Worm (Caenorhabditis elegans) whole organism, mixed stage, embryonic: Measurements from ENCODE around the gene C54F6.18.

Experiments used
- M03D4.4 ChIP-seq: sonication (generic microtip); optimal IDR thresholded peaks from 2 replicates; lab custom pipeline; 2017; ENCODE audit warnings: mild to moderate bottlenecking, missing genetic modification characterization, missing compliant biosample characterization
- bed-3 ChIP-seq: fragments of 200-800 bp; sonication (Bioruptor generic); optimal IDR thresholded peaks from 3 replicates; lab custom pipeline; 2018; ENCODE audit warnings: mild to moderate bottlenecking, missing genetic modification characterization, moderate library complexity, missing compliant biosample characterization
- blmp-1 ChIP-seq: fragments of 150-350 bp; optimal IDR thresholded peaks from 2 replicates; lab custom pipeline; 2014; ENCODE audit warnings: missing biosample characterization, missing genetic modification characterization
- ceh-39 ChIP-seq: fragments of 150-350 bp; optimal IDR thresholded peaks from 2 replicates; lab custom pipeline; 2014; ENCODE audit warnings: missing biosample characterization, missing genetic modification characterization
- ceh-83 ChIP-seq: fragments of 200-800 bp; sonication (Bioruptor generic); optimal IDR thresholded peaks from 2 replicates; lab custom pipeline; 2018; ENCODE audit warnings: mild to moderate bottlenecking, missing genetic modification characterization, missing compliant biosample characterization
- ces-1 ChIP-seq: fragments of 150-350 bp; optimal IDR thresholded peaks from 2 replicates; lab custom pipeline; 2014; ENCODE audit warnings: missing biosample characterization, missing genetic modification reagents, missing genetic modification characterization
- cnd-1 ChIP-seq: fragments of 200-800 bp; sonication (Bioruptor generic); optimal IDR thresholded peaks from 2 replicates; lab custom pipeline; 2018; ENCODE audit warnings: mild to moderate bottlenecking, missing genetic modification characterization, missing compliant biosample characterization
- elt-1 ChIP-seq: sonication (generic microtip); optimal IDR thresholded peaks from 2 replicates; lab custom pipeline; 2017; ENCODE audit warnings: missing genetic modification characterization, mild to moderate bottlenecking, missing compliant biosample characterization, antibody characterized with exemption, moderate library complexity, borderline replicate concordance; ENCODE audit not compliant: insufficient read depth
- flh-1 ChIP-seq: fragments of 200-800 bp; sonication (Bioruptor generic); optimal IDR thresholded peaks from 2 replicates; lab custom pipeline; 2018; ENCODE audit warnings: mild to moderate bottlenecking, missing genetic modification characterization, moderate library complexity, missing compliant biosample characterization
- ham-2 ChIP-seq: fragments of 200-800 bp; sonication (Bioruptor generic); optimal IDR thresholded peaks from 2 replicates; lab custom pipeline; 2018; ENCODE audit warnings: mild to moderate bottlenecking, missing genetic modification characterization, missing compliant biosample characterization
- hlh-1 ChIP-seq: fragments of 150-350 bp; optimal IDR thresholded peaks from 2 replicates; lab custom pipeline; 2014; ENCODE audit warnings: missing biosample characterization, missing genetic modification reagents, missing genetic modification characterization
- lin-32 ChIP-seq: fragments of 200-800 bp; sonication (Bioruptor generic); optimal IDR thresholded peaks from 2 replicates; lab custom pipeline; 2018; ENCODE audit warnings: mild to moderate bottlenecking, missing genetic modification characterization, missing compliant biosample characterization
- lsy-2 ChIP-seq: fragments of 150-350 bp; optimal IDR thresholded peaks from 2 replicates; lab custom pipeline; 2014; ENCODE audit warnings: missing biosample characterization, missing genetic modification characterization
- mab-5 ChIP-seq: fragments of 150-350 bp; optimal IDR thresholded peaks from 2 replicates; lab custom pipeline; 2014; ENCODE audit warnings: missing biosample characterization, missing genetic modification characterization
- mep-1 ChIP-seq: fragments of 150-350 bp; optimal IDR thresholded peaks from 2 replicates; lab custom pipeline; 2017; ENCODE audit warnings: missing biosample characterization, missing genetic modification reagents, missing genetic modification characterization, inconsistent platforms
- nhr-12 ChIP-seq: fragments of 150-350 bp; optimal IDR thresholded peaks from 2 replicates; lab custom pipeline; 2014; ENCODE audit warnings: missing biosample characterization, missing genetic modification characterization
- nhr-2 ChIP-seq: fragments of 150-350 bp; optimal IDR thresholded peaks from 2 replicates; lab custom pipeline; 2014; ENCODE audit warnings: missing biosample characterization, missing genetic modification characterization
- nhr-237 ChIP-seq: fragments of 150-350 bp; optimal IDR thresholded peaks from 2 replicates; lab custom pipeline; 2014; ENCODE audit warnings: missing biosample characterization, missing genetic modification characterization
- nhr-76 ChIP-seq: sonication (generic microtip); optimal IDR thresholded peaks from 2 replicates; lab custom pipeline; 2017; ENCODE audit warnings: missing biosample characterization, missing genetic modification characterization
- pha-4 ChIP-seq: fragments of 150-350 bp; optimal IDR thresholded peaks from 2 replicates; lab custom pipeline; 2018; ENCODE audit warnings: missing biosample characterization, missing genetic modification reagents, missing genetic modification characterization
- snpc-4 ChIP-seq: fragments of 150-350 bp; optimal IDR thresholded peaks from 2 replicates; lab custom pipeline; 2014; ENCODE audit warnings: missing biosample characterization, missing genetic modification characterization
- tbx-8 ChIP-seq: fragments of 200-800 bp; sonication (Bioruptor generic); optimal IDR thresholded peaks from 2 replicates; lab custom pipeline; 2018; ENCODE audit warnings: mild to moderate bottlenecking, missing genetic modification characterization, moderate library complexity, missing compliant biosample characterization
- unc-120 ChIP-seq: sonication (generic microtip); optimal IDR thresholded peaks from 2 replicates; lab custom pipeline; 2017; ENCODE audit warnings: missing genetic modification characterization, missing compliant biosample characterization; ENCODE audit not compliant: poor library complexity, severe bottlenecking
- unc-39 ChIP-seq: fragments of 150-350 bp; optimal IDR thresholded peaks from 2 replicates; lab custom pipeline; 2014; ENCODE audit warnings: missing biosample characterization, missing genetic modification characterization
- unc-62 ChIP-seq: fragments of 150-350 bp; optimal IDR thresholded peaks from 2 replicates; lab custom pipeline; 2014; ENCODE audit warnings: missing biosample characterization, missing genetic modification reagents, missing genetic modification characterization
- zip-8 ChIP-seq: fragments of 150-350 bp; optimal IDR thresholded peaks from 2 replicates; lab custom pipeline; 2014; ENCODE audit warnings: missing biosample characterization, missing genetic modification characterization
- ztf-11 ChIP-seq: fragments of 150-350 bp; optimal IDR thresholded peaks from 2 replicates; lab custom pipeline; 2014; ENCODE audit warnings: missing biosample characterization, missing genetic modification characterization

The C54F6.18 gene

DNA sequence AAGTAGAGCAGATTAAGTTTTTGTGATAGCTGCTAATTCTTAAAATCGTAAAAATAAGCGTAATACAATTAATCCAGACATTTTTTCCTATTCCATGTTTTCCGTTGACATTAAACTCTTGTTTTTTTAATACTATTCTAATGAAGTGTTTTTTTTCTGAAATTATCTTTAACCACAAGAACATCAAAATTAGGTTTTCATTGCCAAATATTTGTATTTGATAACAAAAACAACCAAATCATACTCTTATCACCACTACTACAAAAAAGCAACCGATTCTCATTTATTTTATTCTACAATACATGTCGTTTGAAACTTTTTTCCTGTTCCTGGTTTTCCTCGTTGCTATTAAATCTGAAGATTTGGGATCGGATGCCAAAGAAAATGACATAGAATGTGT, 1.4 kb downstream of the C54F6.18 start, which contains the start of gene C54F6.17:
Gene C54F6.17 (plus strand): TSS at position 301 of the 400 bp plus-strand sequence.
- no peak for TF ChIP-seq mep-1 (tag; lab: Kevin White, UChicago)
- no peak for TF ChIP-seq ham-2 (GFP tag; lab: Kevin White, UChicago)
- no peak for TF ChIP-seq ztf-11 (tag; lab: Kevin White, UChicago)
- no peak for TF ChIP-seq snpc-4 (tag; lab: Kevin White, UChicago)
- no peak for TF ChIP-seq lin-32
- TF ChIP-seq cnd-1: no peak

DNA sequence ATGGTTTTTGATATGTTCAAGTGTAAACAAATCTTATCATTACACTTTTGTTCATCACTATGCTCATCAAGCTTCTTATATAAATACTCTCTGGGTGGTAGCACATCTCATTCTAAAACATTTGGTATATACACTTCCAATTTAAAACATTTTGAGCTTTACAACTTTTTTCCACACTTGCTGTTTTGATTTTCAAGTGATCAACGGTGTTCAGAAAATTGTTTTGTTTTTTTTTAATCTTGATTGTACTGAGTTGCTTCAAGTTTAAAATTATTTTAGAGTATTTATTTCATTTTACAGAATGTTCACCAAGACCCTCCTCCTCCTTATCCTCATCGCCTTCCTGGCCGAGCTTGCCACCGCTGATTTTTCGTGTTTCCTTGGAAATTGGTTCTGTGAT, 3.0 kb downstream of the C54F6.18 start, which contains the start of gene C54F6.5:
Gene C54F6.5 (plus strand): TSS at position 301 of the 400 bp plus-strand sequence.
- no peak for TF ChIP-seq lin-32
- no peak for TF ChIP-seq lsy-2 (tag; lab: Kevin White, UChicago)
- no peak for TF ChIP-seq bed-3 (GFP tag; lab: Kevin White, UChicago)
- no peak for TF ChIP-seq unc-39 (tag; lab: Kevin White, UChicago)
- no peak for TF ChIP-seq nhr-2
- no peak for TF ChIP-seq ztf-11 (tag; lab: Kevin White, UChicago)
- no peak for TF ChIP-seq cnd-1
- no peak for TF ChIP-seq nhr-76 (tag; lab: Kevin White, UChicago)
- no peak for TF ChIP-seq M03D4.4 (tag; lab: Kevin White, UChicago)
- no peak for TF ChIP-seq hlh-1 (tag; lab: Kevin White, UChicago)
- no peak for TF ChIP-seq nhr-237 (tag; lab: Kevin White, UChicago)
- TF ChIP-seq flh-1 (GFP tag; lab: Kevin White, UChicago): no peak

DNA sequence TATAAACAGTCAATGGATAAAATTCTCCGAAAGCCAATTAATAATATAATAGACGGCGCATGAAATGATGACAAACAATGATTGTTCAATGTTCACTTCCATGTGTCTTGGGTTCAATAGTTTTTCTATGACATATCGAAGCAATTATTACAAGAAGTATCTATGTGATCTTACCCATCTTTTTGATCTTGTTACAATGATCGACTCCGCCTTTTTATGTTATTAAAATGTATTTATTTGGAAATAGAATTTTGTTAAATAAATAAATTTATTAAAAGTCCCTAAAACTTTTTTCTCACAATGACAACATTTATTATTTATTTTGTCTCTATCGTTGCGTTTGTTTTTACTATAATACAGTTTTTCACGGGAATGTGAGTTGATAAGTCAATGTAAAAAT, 4.0 kb downstream of the C54F6.18 start, which contains the start of gene swt-2:
Gene swt-2 (plus strand): TSS at position 301 of the 400 bp plus-strand sequence.
- TF ChIP-seq hlh-1 (tag; lab: Kevin White, UChicago) (no peak), ces-1 (no peak), nhr-237 (tag; lab: Kevin White, UChicago) (no peak), nhr-12 (no peak), unc-62 (no peak), blmp-1 (tag; lab: Kevin White, UChicago) (no peak), tbx-8 (GFP tag; lab: Kevin White, UChicago) (no peak), mab-5 (tag; lab: Kevin White, UChicago) (no peak), flh-1 (GFP tag; lab: Kevin White, UChicago) (no peak)

DNA sequence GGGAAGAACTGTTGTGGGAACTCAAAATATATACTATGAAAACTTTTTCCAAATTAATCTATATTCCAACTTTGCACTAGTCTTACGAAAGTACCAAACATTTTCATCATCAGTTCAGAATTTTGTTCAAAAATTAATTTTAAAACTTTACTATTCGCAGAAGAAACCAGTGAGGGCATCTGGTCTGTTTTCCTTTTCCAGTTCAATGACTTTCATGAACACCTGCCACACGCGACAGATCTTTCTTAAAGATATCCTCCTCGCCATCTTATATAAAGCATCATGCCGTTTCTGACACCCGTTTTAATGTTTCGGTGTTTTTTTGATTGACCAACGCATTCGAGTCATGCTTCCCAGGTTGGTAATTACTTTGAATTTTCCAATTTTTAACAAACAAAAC, 7.2 kb downstream of the C54F6.18 start, which contains the start of gene C54F6.3:
Gene C54F6.3 (plus strand): TSS at position 301 of the 400 bp plus-strand sequence.
- TF ChIP-seq tbx-8 (GFP tag; lab: Kevin White, UChicago): no peak
- TF ChIP-seq bed-3 (GFP tag; lab: Kevin White, UChicago): no peak
- no peak for TF ChIP-seq mab-5 (tag; lab: Kevin White, UChicago)
- no peak for TF ChIP-seq pha-4
- no peak for TF ChIP-seq nhr-237 (tag; lab: Kevin White, UChicago)
- no peak for TF ChIP-seq ceh-83 (GFP tag; lab: Kevin White, UChicago)
- no peak for TF ChIP-seq ceh-39 (tag; lab: Kevin White, UChicago)
- TF ChIP-seq elt-1 (tag; lab: Kevin White, UChicago): no peak
- TF ChIP-seq zip-8 (tag; lab: Kevin White, UChicago): no peak
- no peak for TF ChIP-seq nhr-2

DNA sequence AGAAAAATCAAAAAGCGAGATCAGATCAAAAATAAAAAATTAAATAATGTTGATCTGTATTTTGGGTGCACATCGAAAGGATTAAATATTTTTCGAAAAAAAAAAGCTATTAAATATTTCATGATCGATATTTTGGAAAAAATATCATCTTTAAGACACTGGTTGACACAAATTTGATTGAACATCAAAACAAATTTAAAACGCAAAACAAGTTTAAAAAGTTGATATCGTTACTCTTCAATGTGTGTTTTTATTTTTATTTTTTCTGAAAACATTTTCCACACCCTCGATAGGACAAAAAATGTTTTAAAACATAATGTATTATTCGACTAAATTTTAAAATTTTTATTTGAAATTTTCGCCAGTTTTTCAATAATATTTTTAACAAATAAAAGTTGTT, 12.2 kb downstream of the C54F6.18 start, which contains the start of gene C54F6.12:
Gene C54F6.12 (minus strand): TSS at position 101 of the 400 bp plus-strand sequence.
- TF ChIP-seq ceh-83 (GFP tag; lab: Kevin White, UChicago): no peak
- TF ChIP-seq flh-1 (GFP tag; lab: Kevin White, UChicago): no peak
- TF ChIP-seq blmp-1 (tag; lab: Kevin White, UChicago): no peak
- TF ChIP-seq hlh-1 (tag; lab: Kevin White, UChicago): no peak
- no peak for TF ChIP-seq M03D4.4 (tag; lab: Kevin White, UChicago)
- TF ChIP-seq tbx-8 (GFP tag; lab: Kevin White, UChicago): no peak
- TF ChIP-seq cnd-1: no peak

DNA sequence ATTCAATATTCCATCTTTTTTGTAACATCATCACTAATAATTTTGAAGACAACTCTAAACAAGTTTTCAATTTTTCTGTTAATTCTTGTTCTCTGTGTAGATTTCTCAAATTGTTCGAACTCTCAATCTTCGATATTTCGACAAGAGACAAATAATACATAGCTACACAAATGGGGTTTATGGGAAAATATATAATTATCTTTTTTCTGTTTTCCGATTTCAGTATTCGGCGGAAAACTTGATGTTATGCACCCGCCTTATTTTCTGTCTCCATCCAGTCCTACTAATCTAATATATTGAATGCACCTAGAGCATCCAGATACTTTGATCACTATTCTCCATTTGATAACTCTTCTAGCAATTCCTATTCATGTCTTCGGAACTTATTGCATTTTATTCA, 13.2 kb downstream of the C54F6.18 start, which contains the start of gene srh-268:
Gene srh-268 (plus strand): TSS at position 301 of the 400 bp plus-strand sequence.
- TF ChIP-seq nhr-2 (no peak), unc-120 (tag; lab: Kevin White, UChicago) (no peak), blmp-1 (tag; lab: Kevin White, UChicago) (no peak), lin-32 (no peak), nhr-76 (tag; lab: Kevin White, UChicago) (no peak), zip-8 (tag; lab: Kevin White, UChicago) (no peak), unc-39 (tag; lab: Kevin White, UChicago) (no peak), pha-4 (no peak), elt-1 (tag; lab: Kevin White, UChicago) (no peak), hlh-1 (tag; lab: Kevin White, UChicago) (no peak), flh-1 (GFP tag; lab: Kevin White, UChicago) (no peak)
